Fruit fly (Drosophila melanogaster): ENCODE data around the gene CG31088.

DNA sequence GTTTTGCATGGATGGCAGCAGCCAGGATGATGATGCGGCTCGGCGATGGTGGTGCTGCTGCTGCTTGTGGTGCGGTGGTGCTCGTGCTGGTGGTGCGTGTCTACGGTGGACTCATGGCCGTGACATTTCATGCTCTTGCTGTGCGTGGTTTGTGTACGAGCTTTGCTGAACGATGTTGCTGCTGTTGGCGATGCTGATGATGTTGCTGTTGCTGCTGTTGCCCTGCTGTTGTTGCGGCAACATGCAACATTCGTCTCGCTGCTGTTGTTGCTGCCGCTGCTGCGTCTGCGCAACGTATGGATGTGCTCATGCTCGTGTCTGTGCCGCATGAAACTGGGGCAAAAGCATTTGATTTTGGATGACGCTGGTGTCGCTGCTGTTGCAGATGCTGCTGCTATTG, 37.5 kb downstream of the CG31088 start:
- TF ChIP-seq Hr4 (GFP tag; optimal IDR thresholded peaks at IDR 0.05) (no peak), Lpt (GFP tag; optimal IDR thresholded peaks at IDR 0.05) (no peak), net (GFP tag; optimal IDR thresholded peaks at IDR 0.05) (no peak), topi (GFP tag; optimal IDR thresholded peaks at IDR 0.05) (no peak), CG31627 (GFP tag; optimal IDR thresholded peaks at IDR 0.05) (no peak), CG9139 (GFP tag; optimal IDR thresholded peaks at IDR 0.05) (no peak), vri (GFP tag; optimal IDR thresholded peaks at IDR 0.05) (no peak), CG8632 (GFP tag; optimal IDR thresholded peaks at IDR 0.05) (no peak), Blimp-1 (GFP tag; optimal IDR thresholded peaks at IDR 0.05) (no peak)
